Worm (Caenorhabditis elegans): ENCODE results near the gene srh-167.

srh-167 gene

ce11 chrV:16370039-16370438 lies 36.5 kb downstream of the srh-167 start (continued):
- TF ChIP-seq pax-1 (tag; optimal IDR thresholded peaks at IDR 0.05) (no peak), ceh-30 (tag; optimal IDR thresholded peaks at IDR 0.05) (no peak), fax-1 (tag; optimal IDR thresholded peaks at IDR 0.05) (peak; percentile 60), syd-9 (tag; optimal IDR thresholded peaks at IDR 0.05) (peak; percentile 48), unc-3 (GFP tag; conservative IDR thresholded peaks at IDR 0.05) (peak; percentile 49; the same call in 1 of the 2 replicates), unc-3 (tag; optimal IDR thresholded peaks at IDR 0.05) (peak; percentile 35), rnt-1 (tag; optimal IDR thresholded peaks at IDR 0.05) (peak; percentile 61), odd-2 (tag; optimal IDR thresholded peaks at IDR 0.05) (no peak), unc-42 (tag; optimal IDR thresholded peaks at IDR 0.05) (peak; percentile 41), ttx-3 (tag; optimal IDR thresholded peaks at IDR 0.05) (peak; percentile 44), pros-1 (tag; optimal IDR thresholded peaks at IDR 0.05) (peak; percentile 72), pqm-1 (tag; optimal IDR thresholded peaks at IDR 0.05) (peak; percentile 45), lim-6 (tag; optimal IDR thresholded peaks at IDR 0.05) (no peak), madf-2 (tag; optimal IDR thresholded peaks at IDR 0.05) (peak; percentile 54), sox-2 (GFP tag; IDR thresholded peaks at IDR 0.05) (peak; percentile 6; the same call in 1 of the 2 replicates), ets-4 (tag; optimal IDR thresholded peaks at IDR 0.05) (no peak), ceh-19 (GFP tag; optimal IDR thresholded peaks at IDR 0.05) (peak; percentile 73)

DNA sequence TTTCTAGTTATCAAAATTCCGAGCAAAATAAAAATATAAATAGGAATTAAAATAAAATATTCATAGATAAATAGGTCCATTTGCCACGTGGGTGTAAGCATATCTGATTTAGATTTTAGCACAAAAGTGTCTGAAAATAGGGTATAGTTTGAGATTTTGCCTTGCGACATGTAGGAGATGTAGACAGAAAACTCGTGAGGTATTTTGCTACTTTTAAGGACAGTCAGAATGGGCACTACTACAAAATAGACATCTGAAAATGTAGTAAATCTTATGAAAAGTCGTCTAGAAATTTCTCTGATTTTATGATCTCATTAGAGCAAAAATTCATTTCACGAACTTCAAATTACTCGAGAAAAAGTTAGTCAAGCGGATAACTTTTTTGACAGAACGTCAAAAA lies 41.2 kb downstream of the srh-167 start, which contains the start of gene srv-34:
srv-34 (minus strand) TSS at position 101 of the 400 bp plus-strand sequence.
- TF ChIP-seq che-1 (tag; optimal IDR thresholded peaks at IDR 0.05) (no peak), eyg-1 (tag; optimal IDR thresholded peaks at IDR 0.05) (no peak), ceh-45 (GFP tag; IDR thresholded peaks at IDR 0.05) (no peak), ttx-3 (tag; optimal IDR thresholded peaks at IDR 0.05) (no peak), C38D4.7 (GFP tag; optimal IDR thresholded peaks at IDR 0.05) (no peak), pros-1 (tag; optimal IDR thresholded peaks at IDR 0.05) (no peak), sox-4 (tag; optimal IDR thresholded peaks at IDR 0.05) (no peak), pha-4 (tag; optimal IDR thresholded peaks at IDR 0.05) (no peak), tbx-2 (tag; optimal IDR thresholded peaks at IDR 0.05) (no peak), ceh-24 (tag; optimal IDR thresholded peaks at IDR 0.05) (no peak), F13H6.1 (tag; optimal IDR thresholded peaks at IDR 0.05) (no peak), dmd-4 (tag; optimal IDR thresholded peaks at IDR 0.05; ENCODE audit: borderline replicate concordance) (no peak), sdc-2 (tag; optimal IDR thresholded peaks at IDR 0.05) (no peak)

- no peak for TF ChIP-seq hlh-6 (tag; optimal IDR thresholded peaks at IDR 0.05)
- TF ChIP-seq unc-86 (tag; optimal IDR thresholded peaks at IDR 0.05): no peak
- no peak for TF ChIP-seq tbx-7 (tag; optimal IDR thresholded peaks at IDR 0.05)
- no peak for TF ChIP-seq ceh-9 (tag; optimal IDR thresholded peaks at IDR 0.05)
- TF ChIP-seq unc-55 (GFP tag; optimal IDR thresholded peaks at IDR 0.05): no peak
- TF ChIP-seq sox-4 (tag; optimal IDR thresholded peaks at IDR 0.05): no peak
- no peak for TF ChIP-seq elt-2 (tag; optimal IDR thresholded peaks at IDR 0.05)
- no peak for TF ChIP-seq nfya-1 (tag; optimal IDR thresholded peaks at IDR 0.05)
- no peak for TF ChIP-seq pax-1 (tag; optimal IDR thresholded peaks at IDR 0.05)
- TF ChIP-seq ztf-16 (tag; optimal IDR thresholded peaks at IDR 0.05): no peak
- TF ChIP-seq C38D4.7 (GFP tag; optimal IDR thresholded peaks at IDR 0.05): no peak
- TF ChIP-seq ceh-6 (GFP tag; optimal IDR thresholded peaks at IDR 0.05): no peak
- no peak for TF ChIP-seq lin-11 (tag; optimal IDR thresholded peaks at IDR 0.05)
- TF ChIP-seq F13H6.1 (tag; optimal IDR thresholded peaks at IDR 0.05): no peak
- no peak for TF ChIP-seq lim-6 (tag; optimal IDR thresholded peaks at IDR 0.05)
- TF ChIP-seq sox-2 (GFP tag; IDR thresholded peaks at IDR 0.05): no peak
- no peak for TF ChIP-seq ceh-18 (tag; optimal IDR thresholded peaks at IDR 0.05)
- no peak for TF ChIP-seq pqm-1 (tag; optimal IDR thresholded peaks at IDR 0.05)
Observed at ce11 chrV:16376430-16376948, 43.0 kb downstream of the srh-167 start.

Data from whole organism, late embryonic.